Worm (Caenorhabditis elegans): ENCODE results near the gene dhs-29.

Gene dhs-29

DNA sequence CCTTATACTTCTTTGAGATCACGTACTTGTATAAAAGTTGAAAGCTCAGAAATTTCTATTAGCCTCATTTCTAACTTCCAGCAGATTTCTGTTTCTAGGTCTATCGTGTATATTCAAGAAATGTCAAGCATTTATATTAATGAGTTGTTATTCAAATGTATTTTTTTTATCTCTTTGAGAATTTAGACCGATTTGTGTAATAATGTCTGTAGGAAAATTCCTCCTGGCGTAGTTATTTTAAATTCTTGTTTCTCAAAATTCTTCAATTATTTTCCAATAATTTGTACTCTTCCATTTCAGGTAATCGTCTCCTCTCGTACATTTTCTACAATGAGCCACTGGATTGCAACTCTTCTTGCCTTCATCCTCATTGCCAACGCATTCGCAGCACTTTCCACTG, 37.4 kb downstream of the dhs-29 start, which contains the start of gene nlp-61:
Gene nlp-61, plus strand, starts transcription at position 301 of the 400 bp plus-strand sequence.
- TF ChIP-seq ceh-36 (tag; optimal IDR thresholded peaks at IDR 0.05) (no peak), scrt-1 (GFP tag; IDR thresholded peaks at IDR 0.05) (no peak), tbx-37 (GFP tag; conservative IDR thresholded peaks at IDR 0.05) (no peak), F13C5.2 (tag; optimal IDR thresholded peaks at IDR 0.05) (no peak)

DNA sequence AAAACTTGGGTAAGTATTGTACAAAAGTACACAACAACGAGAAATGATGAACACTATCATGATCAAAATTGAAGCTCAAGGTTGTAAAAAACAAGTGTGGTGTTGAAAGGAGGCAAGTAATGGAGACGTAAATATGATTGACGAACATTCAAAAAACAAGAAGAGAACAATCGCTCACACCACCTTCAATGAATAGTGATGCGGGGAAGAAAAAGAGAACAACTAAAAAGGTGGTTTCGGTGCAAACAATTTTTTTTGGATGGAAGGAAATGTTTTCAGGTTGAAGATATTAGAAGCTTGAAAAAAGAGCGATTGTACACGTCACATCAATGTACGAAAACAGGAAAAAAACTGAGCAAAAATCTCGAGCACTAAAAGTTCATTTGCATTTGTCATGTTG, 50.3 kb downstream of the dhs-29 start:
- TF ChIP-seq sea-1 (GFP tag; conservative IDR thresholded peaks at IDR 0.05) (no peak), B0310.2 (tag; optimal IDR thresholded peaks at IDR 0.05) (no peak), hmg-4 (GFP tag; optimal IDR thresholded peaks at IDR 0.05) (no peak), ama-1 (optimal IDR thresholded peaks at IDR 0.05) (no peak)

Measured in whole organism, early embryonic.